Fruit fly (Drosophila melanogaster): ENCODE measurements around the gene Atg14.

DNA sequence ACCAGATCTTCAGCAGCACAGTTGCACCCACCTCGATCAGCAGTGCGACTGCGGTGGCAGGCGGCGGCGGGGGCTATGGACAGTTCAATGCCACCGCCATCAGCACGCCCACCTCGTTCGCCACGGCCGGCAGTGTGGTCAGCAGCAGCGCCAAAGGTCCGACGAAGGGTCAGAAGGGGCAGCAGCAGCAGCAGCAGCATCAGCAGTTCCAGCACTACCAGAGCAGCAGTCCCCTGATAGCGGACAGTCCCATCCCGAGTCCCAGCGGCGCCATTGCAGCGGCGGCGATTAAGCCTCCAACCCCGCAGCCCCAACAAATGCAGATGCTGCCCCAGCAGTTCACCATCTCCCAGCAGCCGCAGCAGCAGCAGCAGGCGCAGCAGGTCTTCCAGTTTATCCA, 18.2 kb upstream of the Atg14 start:
- TF ChIP-seq EcR (GFP tag; optimal IDR thresholded peaks at IDR 0.05), result no peak
- no peak for TF ChIP-seq pan (optimal IDR thresholded peaks at IDR 0.05)
- TF ChIP-seq psq (optimal IDR thresholded peaks at IDR 0.05), result no peak
- TF ChIP-seq usp (GFP tag; optimal IDR thresholded peaks at IDR 0.05), result no peak
- TF ChIP-seq CG8478 (optimal IDR thresholded peaks at IDR 0.05), result no peak
- no peak for TF ChIP-seq Dll (optimal IDR thresholded peaks at IDR 0.05)

Measured in whole organism.